Fruit fly (Drosophila melanogaster): ENCODE measurements around the gene CG34012.

CG34012 gene

DNA sequence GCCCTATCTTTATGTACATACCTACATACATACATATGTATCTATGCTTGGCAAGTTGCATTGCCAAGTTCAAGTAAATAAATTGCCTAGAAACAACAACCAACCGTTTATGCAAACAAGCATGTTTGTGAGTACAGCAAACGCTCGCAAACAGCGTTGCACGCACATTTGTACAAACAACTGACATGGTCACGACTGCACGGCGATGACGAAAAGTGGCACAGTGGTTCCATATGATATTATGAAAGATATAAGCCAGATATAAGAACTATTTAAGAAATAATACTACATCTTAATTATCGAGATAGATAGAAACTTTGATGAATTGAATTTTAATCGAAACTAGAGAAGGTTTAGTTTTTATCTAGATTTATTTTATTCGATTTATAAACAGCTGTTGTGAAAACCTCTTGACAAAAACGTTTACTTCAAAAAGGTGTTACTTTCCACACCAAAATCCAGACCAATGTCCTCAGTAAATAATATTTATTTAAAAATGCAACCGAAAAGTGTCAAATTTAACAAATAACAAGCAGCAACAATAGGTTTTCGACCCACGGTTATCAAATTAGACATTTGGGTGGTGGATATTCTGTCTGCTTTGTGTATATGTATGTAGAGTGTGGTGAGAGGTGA lies 19.4 kb downstream of the CG34012 start (continued):
- TF ChIP-seq CG10147 (GFP tag; optimal IDR thresholded peaks at IDR 0.05) (peak; percentile 88), corto (GFP tag; optimal IDR thresholded peaks at IDR 0.05) (peak; percentile 49), Doc2 (GFP tag; IDR thresholded peaks at IDR 0.05) (peak; percentile 49; the same call in 1 of the 2 replicates), CG17912 (GFP tag; optimal IDR thresholded peaks at IDR 0.05) (no peak), br (optimal IDR thresholded peaks at IDR 0.05) (no peak), CG2202 (tag; optimal IDR thresholded peaks at IDR 0.05) (peak; percentile 86), Eip74EF (GFP tag; optimal IDR thresholded peaks at IDR 0.05) (peak in 1 of 2 experiments; percentile 96), CG32772 (GFP tag; IDR thresholded peaks at IDR 0.05) (peak; percentile 59), p53 (GFP tag; optimal IDR thresholded peaks at IDR 0.05) (peak; percentile 39), so (GFP tag; IDR thresholded peaks at IDR 0.05) (peak; percentile 91), row (GFP tag; IDR thresholded peaks at IDR 0.05) (peak; percentile 90), PHDP (tag; optimal IDR thresholded peaks at IDR 0.05) (peak; percentile 89), twi (tag; optimal IDR thresholded peaks at IDR 0.05) (peak; percentile 81), fu2 (GFP tag; optimal IDR thresholded peaks at IDR 0.05) (peak; percentile 51), CG42726 (GFP tag; IDR thresholded peaks at IDR 0.05; ENCODE audit: partially characterized antibody) (no peak), Gug (GFP tag; IDR thresholded peaks at IDR 0.05) (peak; percentile 54; the same call in 3 of the 4 replicates), CG32767 (GFP tag; IDR thresholded peaks at IDR 0.05) (peak; percentile 74), Antp (GFP tag; optimal IDR thresholded peaks at IDR 0.05) (peak; percentile 58), CG9727 (GFP tag; optimal IDR thresholded peaks at IDR 0.05) (peak; percentile 97), MTF-1 (GFP tag; optimal IDR thresholded peaks at IDR 0.05; ENCODE audit: borderline replicate concordance) (peak; percentile 76), ssp (GFP tag; IDR thresholded peaks at IDR 0.05) (peak; percentile 68), oc (tag; optimal IDR thresholded peaks at IDR 0.05) (peak; percentile 81), exex (tag; optimal IDR thresholded peaks at IDR 0.05) (no peak), pan (optimal IDR thresholded peaks at IDR 0.05) (no peak), pan (GFP tag; optimal IDR thresholded peaks at IDR 0.05 in 1 of 2, IDR thresholded peaks at IDR 0.05 in 1 of 2) (peak in 1 of 2 experiments; percentile 84), sd (tag; optimal IDR thresholded peaks at IDR 0.05) (peak; percentile 73), Drgx (GFP tag; IDR thresholded peaks at IDR 0.05) (peak; percentile 79), CG1529 (GFP tag; optimal IDR thresholded peaks at IDR 0.05) (peak; percentile 94), Adf1 (GFP tag; IDR thresholded peaks at IDR 0.05) (peak; percentile 51), Ets97D (GFP tag; optimal IDR thresholded peaks at IDR 0.05) (peak; percentile 67), en (GFP tag; optimal IDR thresholded peaks at IDR 0.05) (peak; percentile 34), CG8765 (GFP tag; IDR thresholded peaks at IDR 0.05) (peak; percentile 50), CG9797 (GFP tag; optimal IDR thresholded peaks at IDR 0.05) (peak; percentile 39), bab2 (GFP tag; optimal IDR thresholded peaks at IDR 0.05) (peak; percentile 82), Hey (tag; optimal IDR thresholded peaks at IDR 0.05) (peak; percentile 20), CG12104 (GFP tag; optimal IDR thresholded peaks at IDR 0.05) (peak; percentile 87), CG6765 (GFP tag; optimal IDR thresholded peaks at IDR 0.05) (peak; percentile 68), CG11085 (GFP tag; IDR thresholded peaks at IDR 0.05) (no peak), CG18476 (GFP tag; optimal IDR thresholded peaks at IDR 0.05) (peak; percentile 91), CG12391 (tag; optimal IDR thresholded peaks at IDR 0.05) (peak; percentile 96), eyg (GFP tag; optimal IDR thresholded peaks at IDR 0.05) (peak; percentile 77), CG14710 (tag; optimal IDR thresholded peaks at IDR 0.05) (peak; percentile 91), CG7745 (tag; optimal IDR thresholded peaks at IDR 0.05) (peak; percentile 69), CG6654 (GFP tag; optimal IDR thresholded peaks at IDR 0.05) (peak; percentile 67), CG18262 (tag; optimal IDR thresholded peaks at IDR 0.05) (peak; percentile 98), ATbp (GFP tag; optimal IDR thresholded peaks at IDR 0.05) (peak; percentile 86), CG7987 (GFP tag; optimal IDR thresholded peaks at IDR 0.05) (peak; percentile 81), HmgD (GFP tag; optimal IDR thresholded peaks at IDR 0.05) (no peak), CG11456 (GFP tag; IDR thresholded peaks at IDR 0.05) (no peak), Chrac-16 (GFP tag; optimal IDR thresholded peaks at IDR 0.05) (peak; percentile 91)
